Fruit fly (Drosophila melanogaster): ENCODE measurements around the gene INPP5E.

Gene INPP5E

dm6 chr3L:12266343-12267287, 10.8 kb upstream of the INPP5E start, which contains the start of gene app (continued):
- TF ChIP-seq CG10209 (GFP tag; optimal IDR thresholded peaks at IDR 0.05) (peak; percentile 92), stwl (tag; optimal IDR thresholded peaks at IDR 0.05) (peak; percentile 47), oc (tag; optimal IDR thresholded peaks at IDR 0.05) (peak; percentile 54), sug (tag; optimal IDR thresholded peaks at IDR 0.05) (peak; percentile 90), gsb (GFP tag; IDR thresholded peaks at IDR 0.05) (peak; percentile 73), scrt (GFP tag; optimal IDR thresholded peaks at IDR 0.05) (peak; percentile 80), CG10267 (tag; optimal IDR thresholded peaks at IDR 0.05) (peak; percentile 75), Elba2 (GFP tag; optimal IDR thresholded peaks at IDR 0.05) (no peak), CG7839 (tag; optimal IDR thresholded peaks at IDR 0.05) (peak; percentile 89), bbx (GFP tag; IDR thresholded peaks at IDR 0.05; ENCODE audit: partially characterized antibody) (peak; percentile 63), CG31388 (GFP tag; optimal IDR thresholded peaks at IDR 0.05) (peak; percentile 55), HLH54F (GFP tag; optimal IDR thresholded peaks at IDR 0.05) (peak; percentile 73), repo (GFP tag; optimal IDR thresholded peaks at IDR 0.05) (peak; percentile 60), cwo (GFP tag; optimal IDR thresholded peaks at IDR 0.05) (peak; percentile 76), dpn (GFP tag; optimal IDR thresholded peaks at IDR 0.05) (peak; percentile 81 to 84), nom (GFP tag; optimal IDR thresholded peaks at IDR 0.05) (peak; percentile 52), CG10431 (GFP tag; optimal IDR thresholded peaks at IDR 0.05) (peak; percentile 61), pho (GFP tag; optimal IDR thresholded peaks at IDR 0.05) (peak; percentile 68), fu2 (GFP tag; optimal IDR thresholded peaks at IDR 0.05) (peak; percentile 59), Ets97D (GFP tag; optimal IDR thresholded peaks at IDR 0.05) (peak; percentile 98), Atf3 (GFP tag; optimal IDR thresholded peaks at IDR 0.05) (peak; percentile 65), Chrac-16 (GFP tag; optimal IDR thresholded peaks at IDR 0.05) (peak; percentile 75), Xbp1 (GFP tag; optimal IDR thresholded peaks at IDR 0.05) (peak; percentile 79), Fer1 (GFP tag; optimal IDR thresholded peaks at IDR 0.05) (peak; percentile 88), Kr (GFP tag; optimal IDR thresholded peaks at IDR 0.05) (no peak), pzg (GFP tag; optimal IDR thresholded peaks at IDR 0.05) (peak; percentile 61), Myb (GFP tag; optimal IDR thresholded peaks at IDR 0.05) (peak; percentile 34), Sry-δ (GFP tag; optimal IDR thresholded peaks at IDR 0.05) (peak; percentile 28), CG8478 (optimal IDR thresholded peaks at IDR 0.05) (no peak), Doc3 (GFP tag; IDR thresholded peaks at IDR 0.05; ENCODE audit: partially characterized antibody) (no peak), CG13775 (GFP tag; optimal IDR thresholded peaks at IDR 0.05) (peak; percentile 91), chif (GFP tag; optimal IDR thresholded peaks at IDR 0.05) (peak; percentile 60 to 72), Xrp1 (GFP tag; IDR thresholded peaks at IDR 0.05) (peak; percentile 95), org-1 (GFP tag; optimal IDR thresholded peaks at IDR 0.05) (peak; percentile 82), rib (GFP tag; IDR thresholded peaks at IDR 0.05) (peak; percentile 53; the same call in 1 of the 2 replicates), p53 (GFP tag; optimal IDR thresholded peaks at IDR 0.05) (peak; percentile 38), ac (GFP tag; optimal IDR thresholded peaks at IDR 0.05) (no peak), CG14965 (GFP tag; optimal IDR thresholded peaks at IDR 0.05; ENCODE audit: borderline replicate concordance) (peak; percentile 40), Aef1 (GFP tag; IDR thresholded peaks at IDR 0.05) (peak; percentile 87), CG31441 (GFP tag; IDR thresholded peaks at IDR 0.05) (peak; percentile 86), bab2 (GFP tag; optimal IDR thresholded peaks at IDR 0.05) (peak; percentile 76), bcd (GFP tag; optimal IDR thresholded peaks at IDR 0.05) (peak; percentile 92), emc (GFP tag; optimal IDR thresholded peaks at IDR 0.05) (peak; percentile 44), CG13894 (tag; optimal IDR thresholded peaks at IDR 0.05) (peak; percentile 79), Fer2 (tag; optimal IDR thresholded peaks at IDR 0.05) (peak; percentile 86), mld (GFP tag; IDR thresholded peaks at IDR 0.05; ENCODE audit: partially characterized antibody) (no peak), CG11247 (GFP tag; IDR thresholded peaks at IDR 0.05) (peak; percentile 83), CG16863 (GFP tag; optimal IDR thresholded peaks at IDR 0.05) (peak; percentile 68)

Data from whole organism, embryonic.